Fruit fly (Drosophila melanogaster): ENCODE measurements around the gene CG43321.

DNA sequence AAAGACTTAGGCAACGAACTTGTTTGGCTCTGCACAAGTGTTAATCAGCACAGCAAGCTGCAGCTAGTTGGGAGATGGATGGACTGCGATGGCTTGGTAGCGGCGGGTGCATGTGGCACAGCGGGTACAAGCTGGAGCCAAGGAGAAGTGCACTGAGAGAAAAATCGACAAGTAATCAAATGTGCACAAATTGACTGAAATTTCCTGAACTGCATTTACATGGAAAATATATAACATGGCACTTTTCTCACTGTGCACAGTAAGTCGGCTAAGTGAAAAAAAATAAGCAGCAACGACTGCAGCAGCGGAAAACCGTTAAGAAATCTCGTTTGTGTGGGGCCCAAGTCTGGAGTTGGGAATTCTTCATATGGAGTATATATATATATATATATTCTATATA is 21.0 kb upstream of the CG43321 start:
- TF ChIP-seq Dfd (GFP tag; optimal IDR thresholded peaks at IDR 0.05) (no peak), Myc (optimal IDR thresholded peaks at IDR 0.05) (no peak), fru (GFP tag; optimal IDR thresholded peaks at IDR 0.05) (peak; percentile 45), woc (GFP tag; optimal IDR thresholded peaks at IDR 0.05) (no peak), Dif (GFP tag; optimal IDR thresholded peaks at IDR 0.05; ENCODE audit: partially characterized antibody) (no peak), Hnf4 (GFP tag; optimal IDR thresholded peaks at IDR 0.05) (no peak), Rel (GFP tag; optimal IDR thresholded peaks at IDR 0.05) (no peak), Rel (tag; optimal IDR thresholded peaks at IDR 0.05) (no peak), h (GFP tag; optimal IDR thresholded peaks at IDR 0.05) (peak; percentile 20), HLH106 (tag; optimal IDR thresholded peaks at IDR 0.05) (no peak), psq (GFP tag; optimal IDR thresholded peaks at IDR 0.05) (no peak), Hr83 (GFP tag; optimal IDR thresholded peaks at IDR 0.05; ENCODE audit: poor library complexity, severe bottlenecking) (no peak), dl (GFP tag; optimal IDR thresholded peaks at IDR 0.05; ENCODE audit: insufficient read depth in 1 of 2, partially characterized antibody in 2 of 2) (no peak), dmrt93B (GFP tag; optimal IDR thresholded peaks at IDR 0.05) (no peak), lola (GFP tag; optimal IDR thresholded peaks at IDR 0.05) (no peak)
